Worm (Caenorhabditis elegans) whole organism, young adult: ENCODE measurements around the gene Y57A10A.29.
"Not testable (repeated sequence)": the region's sequence is repeated elsewhere in the genome, so short reads cannot be mapped to it uniquely, and the experiment has no call there.

Experiments used
- B0035.1 ChIP-seq: sonication (generic microtip); optimal IDR thresholded peaks from 2 replicates; lab custom pipeline; 2016; ENCODE audit warnings: missing genetic modification characterization, mild to moderate bottlenecking, missing compliant biosample characterization, missing genotype, missing genetic modification reagents
- B0336.3 ChIP-seq: fragments of 200-800 bp; sonication (Bioruptor generic); IDR thresholded peaks from 2 replicates; pipeline ENCODE4 v1.3.6; 2022; ENCODE audit warnings: missing genetic modification characterization, missing compliant biosample characterization
- F22D6.2 ChIP-seq: sonication (generic microtip); optimal IDR thresholded peaks from 2 replicates; lab custom pipeline; 2016; ENCODE audit warnings: mild to moderate bottlenecking, missing genetic modification characterization, missing compliant biosample characterization
- F55B11.4 ChIP-seq: sonication (generic microtip); optimal IDR thresholded peaks from 2 replicates; lab custom pipeline; 2016; ENCODE audit warnings: missing compliant biosample characterization, missing genetic modification characterization, borderline replicate concordance; ENCODE audit not compliant: insufficient read depth
- T07F8.4 ChIP-seq: sonication (generic microtip); optimal IDR thresholded peaks from 2 replicates; lab custom pipeline; 2016; ENCODE audit warnings: mild to moderate bottlenecking, missing genetic modification characterization, moderate library complexity, missing compliant biosample characterization
- ama-1 ChIP-seq, 3 experiments: fragments of 150-350 bp in 1 of 3; sonication (generic microtip) in 2 of 3; optimal IDR thresholded peaks; 2 replicates each; lab custom pipeline; 2014 to 2018; ENCODE audit warnings: missing biosample characterization in 2 of 3, missing genetic modification characterization in 2 of 3, missing genetic modification reagents in 2 of 3
- aptf-3 ChIP-seq: fragments of 200-800 bp; sonication (Bioruptor generic); IDR thresholded peaks from 2 replicates; pipeline ENCODE4 v1.3.6; 2022; ENCODE audit warnings: missing genetic modification characterization, missing compliant biosample characterization
- attf-5 ChIP-seq: fragments of 200-800 bp; sonication (Bioruptor generic); optimal IDR thresholded peaks from 2 replicates; lab custom pipeline; 2018; ENCODE audit warnings: mild to moderate bottlenecking, missing genetic modification characterization, missing compliant biosample characterization
- bed-1 ChIP-seq: fragments of 200-800 bp; sonication (Bioruptor generic); IDR thresholded peaks from 2 replicates; pipeline ENCODE4 v1.3.6; 2022; ENCODE audit warnings: missing genetic modification reagents, missing genetic modification characterization, missing compliant biosample characterization
- ceh-40 ChIP-seq: fragments of 200-800 bp; sonication (Bioruptor generic); IDR thresholded peaks from 2 replicates; pipeline ENCODE4 v1.3.6; 2022; ENCODE audit warnings: missing genetic modification characterization, missing compliant biosample characterization
- die-1 ChIP-seq: sonication (generic microtip); optimal IDR thresholded peaks from 2 replicates; lab custom pipeline; 2016; ENCODE audit warnings: missing genotype, mild to moderate bottlenecking, missing genetic modification characterization, missing compliant biosample characterization
- ets-4 ChIP-seq: fragments of 200-800 bp; sonication (Bioruptor generic); optimal IDR thresholded peaks from 2 replicates; lab custom pipeline; 2018; ENCODE audit warnings: mild to moderate bottlenecking, missing genetic modification characterization, missing compliant biosample characterization
- him-1 ChIP-seq: sonication (generic microtip); optimal IDR thresholded peaks from 2 replicates; lab custom pipeline; 2016; ENCODE audit warnings: missing genotype, missing genetic modification reagents, missing genetic modification characterization, missing compliant biosample characterization
- hlh-12 ChIP-seq: sonication (generic microtip); optimal IDR thresholded peaks from 2 replicates; lab custom pipeline; 2016; ENCODE audit warnings: missing genetic modification characterization, missing compliant biosample characterization
- hsf-1 ChIP-seq: fragments of 200-800 bp; sonication (Bioruptor generic); IDR thresholded peaks from 2 replicates; pipeline ENCODE4 v1.3.6; 2022; ENCODE audit warnings: missing genetic modification reagents, missing genetic modification characterization, missing compliant biosample characterization
- lag-1 ChIP-seq: fragments of 200-800 bp; sonication (Bioruptor generic); IDR thresholded peaks from 2 replicates; pipeline ENCODE4 v1.3.6; 2022; ENCODE audit warnings: missing genetic modification reagents, missing genetic modification characterization, missing compliant biosample characterization
- lsy-27 ChIP-seq: sonication (generic microtip); optimal IDR thresholded peaks from 2 replicates; lab custom pipeline; 2017; ENCODE audit warnings: missing genetic modification characterization, mild to moderate bottlenecking, missing compliant biosample characterization, antibody characterized with exemption, missing genotype, borderline replicate concordance; ENCODE audit not compliant: insufficient read depth
- madf-3 ChIP-seq: fragments of 200-800 bp; sonication (Bioruptor generic); IDR thresholded peaks from 2 replicates; pipeline ENCODE4 v1.3.6; 2022; ENCODE audit warnings: missing genetic modification reagents, missing genetic modification characterization, missing compliant biosample characterization
- madf-6 ChIP-seq: fragments of 200-800 bp; sonication (Bioruptor generic); IDR thresholded peaks from 2 replicates; pipeline ENCODE4 v1.3.6; 2022; ENCODE audit warnings: missing genetic modification reagents, missing genetic modification characterization, missing compliant biosample characterization
- mxl-1 ChIP-seq: sonication (generic microtip); optimal IDR thresholded peaks from 2 replicates; lab custom pipeline; 2016; ENCODE audit warnings: missing genetic modification characterization, missing compliant biosample characterization
- rpc-1 ChIP-seq, 2 experiments: fragments of 150-350 bp in 1 of 2; sonication (generic microtip) in 1 of 2; optimal IDR thresholded peaks; 2 replicates each; lab custom pipeline; 2014 to 2018; ENCODE audit warnings: missing biosample characterization in 1 of 2, missing genetic modification characterization in 1 of 2, missing genetic modification reagents in 1 of 2, missing genotype in 1 of 2
- sdz-38 ChIP-seq: sonication (generic microtip); optimal IDR thresholded peaks from 2 replicates; lab custom pipeline; 2016; ENCODE audit warnings: missing genotype, missing genetic modification characterization, missing compliant biosample characterization
- snpc-1.1 ChIP-seq: sonication (generic microtip); optimal IDR thresholded peaks from 2 replicates; lab custom pipeline; 2017; ENCODE audit warnings: missing genetic modification characterization, mild to moderate bottlenecking, missing compliant biosample characterization, antibody characterized with exemption, moderate library complexity, missing genotype, missing genetic modification reagents; ENCODE audit not compliant: insufficient read depth
- somi-1 ChIP-seq: fragments of 200-800 bp; sonication (Bioruptor generic); optimal IDR thresholded peaks from 2 replicates; lab custom pipeline; 2018; ENCODE audit warnings: mild to moderate bottlenecking, missing genetic modification characterization, missing compliant biosample characterization
- zim-3 ChIP-seq: sonication (generic microtip); optimal IDR thresholded peaks from 2 replicates; lab custom pipeline; 2017; ENCODE audit warnings: mild to moderate bottlenecking, missing genetic modification characterization, moderate library complexity, missing compliant biosample characterization
- ztf-18 ChIP-seq: sonication (generic microtip); optimal IDR thresholded peaks from 2 replicates; lab custom pipeline; 2016; ENCODE audit warnings: missing genotype, mild to moderate bottlenecking, missing genetic modification characterization, missing compliant biosample characterization
- ztf-26 ChIP-seq: sonication (generic microtip); optimal IDR thresholded peaks from 2 replicates; lab custom pipeline; 2017; ENCODE audit warnings: missing genetic modification characterization, missing compliant biosample characterization

Y57A10A.29 gene

DNA sequence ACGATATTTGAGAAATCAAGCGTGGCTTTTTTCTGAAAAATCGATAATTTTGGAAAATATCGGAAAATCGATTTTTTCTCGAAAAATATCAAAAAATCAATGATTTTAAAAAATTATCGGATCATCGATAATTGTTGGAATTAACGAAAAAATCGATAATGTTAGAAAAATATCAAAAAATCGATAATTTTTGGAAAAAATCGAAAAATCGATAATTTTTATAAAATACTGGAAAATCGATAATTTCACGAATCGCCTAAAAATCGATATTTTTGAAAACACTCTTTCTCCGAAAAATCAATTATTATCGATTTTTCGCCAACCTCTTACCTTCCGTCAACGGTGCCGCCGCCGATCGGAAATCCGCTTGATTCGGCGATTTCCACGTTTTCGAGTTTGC is 21.9 kb downstream of the Y57A10A.29 start:
- TF ChIP-seq T07F8.4 (tag; lab: Kevin White, UChicago) (no peak), sdz-38 (no peak), B0035.1 (no peak), madf-6 (GFP tag; lab: Robert Waterston, UW) (no peak), ama-1 (optimal IDR thresholded peaks at IDR 0.05; lab: Kevin White, UChicago) (no peak), ama-1 (GFP tag; optimal IDR thresholded peaks at IDR 0.05; lab: Kevin White, UChicago) (no peak)

DNA sequence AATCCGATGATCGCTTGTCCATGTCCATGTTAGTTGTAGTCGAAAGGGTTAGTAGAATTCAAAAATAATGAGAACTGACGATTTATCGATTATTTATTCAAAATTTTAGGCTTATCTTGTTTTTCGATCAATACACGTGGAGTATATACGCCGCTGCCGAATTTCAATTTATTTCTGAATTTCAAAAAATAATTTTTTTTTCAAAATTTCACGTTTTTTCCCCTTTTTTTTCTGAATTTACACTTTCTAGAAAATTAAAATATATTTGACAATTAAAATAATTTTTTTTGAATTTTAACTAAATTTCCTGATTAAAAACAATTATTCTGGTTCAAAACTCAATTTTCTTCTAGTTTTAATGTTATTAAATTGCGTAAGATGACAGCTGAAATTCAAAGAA is 23.0 kb downstream of the Y57A10A.29 start, which contains the start of gene C50E10.1:
Gene C50E10.1 (minus strand): TSS at position 101 of the 400 bp plus-strand sequence.
- TF ChIP-seq snpc-1.1 (tag; lab: Kevin White, UChicago) (no peak), madf-3 (no peak)
- TF ChIP-seq, all 124 proteins: peak for 0

DNA sequence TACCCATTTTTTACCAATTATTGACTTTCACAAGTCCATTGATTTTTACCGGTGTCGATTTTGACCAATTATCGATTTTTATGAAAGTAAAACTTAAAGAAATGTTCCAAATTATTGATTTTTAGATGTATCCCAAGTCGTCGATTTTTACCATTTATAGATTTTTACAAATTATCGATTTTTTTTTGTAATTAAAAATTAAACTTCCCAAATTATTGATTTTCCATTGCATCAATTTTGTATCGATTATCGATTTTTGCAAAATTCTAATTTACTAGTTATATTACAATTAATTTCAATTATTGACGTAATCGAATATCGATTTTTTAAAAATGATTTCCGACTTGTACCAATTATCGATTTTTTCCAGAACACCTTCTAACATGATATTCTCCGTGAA is 23.8 kb downstream of the Y57A10A.29 start, which contains the start of gene sre-50:
Gene sre-50 (plus strand): TSS at position 384 of the 400 bp plus-strand sequence.
- no peak for TF ChIP-seq lsy-27 (tag; lab: Kevin White, UChicago)
- no peak for TF ChIP-seq F22D6.2 (tag; lab: Kevin White, UChicago)
- TF ChIP-seq ama-1 (optimal IDR thresholded peaks at IDR 0.05; lab: Kevin White, UChicago), result no peak
- TF ChIP-seq ama-1 (GFP tag; optimal IDR thresholded peaks at IDR 0.05; lab: Kevin White, UChicago), result no peak
- no peak for TF ChIP-seq hlh-12 (tag; lab: Kevin White, UChicago)
- no peak for TF ChIP-seq mxl-1 (tag; lab: Kevin White, UChicago)
- TF ChIP-seq snpc-1.1 (tag; lab: Kevin White, UChicago), result no peak
- no peak for TF ChIP-seq ztf-18 (tag; lab: Kevin White, UChicago)

DNA sequence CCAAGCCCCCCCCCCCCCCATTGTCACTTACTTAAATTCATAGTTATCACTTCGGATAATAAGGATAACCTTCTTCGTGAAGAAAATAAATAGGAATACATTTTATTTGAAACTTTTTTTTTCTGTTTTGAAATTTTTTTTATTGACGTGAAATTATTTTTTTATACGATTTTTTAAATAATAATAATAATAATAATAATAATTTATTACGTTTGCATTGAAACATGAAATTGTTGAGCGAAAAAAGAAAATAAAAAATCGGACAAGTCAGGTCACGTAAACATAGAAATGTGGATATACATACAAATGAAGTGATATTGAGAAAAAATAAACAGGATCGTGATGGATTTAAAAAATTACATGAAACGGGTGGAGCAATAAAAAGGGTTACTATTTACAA is 30.3 kb downstream of the Y57A10A.29 start, which contains the start of gene C50E10.2:
Gene C50E10.2 (minus strand): TSS at position 101 of the 400 bp plus-strand sequence.
- TF ChIP-seq madf-6 (GFP tag; lab: Robert Waterston, UW) (no peak), die-1 (tag; lab: Kevin White, UChicago) (no peak), aptf-3 (no peak), B0336.3 (GFP tag; lab: Robert Waterston, UW) (no peak), F55B11.4 (tag; lab: Kevin White, UChicago) (no peak), rpc-1 (optimal IDR thresholded peaks at IDR 0.05; lab: Kevin White, UChicago) (no peak), rpc-1 (tag; optimal IDR thresholded peaks at IDR 0.05; lab: Kevin White, UChicago) (no peak), lag-1 (GFP tag; lab: Robert Waterston, UW) (no peak), ztf-26 (tag; lab: Kevin White, UChicago) (no peak), him-1 (no peak), bed-1 (no peak), ceh-40 (GFP tag; lab: Robert Waterston, UW) (no peak)

DNA sequence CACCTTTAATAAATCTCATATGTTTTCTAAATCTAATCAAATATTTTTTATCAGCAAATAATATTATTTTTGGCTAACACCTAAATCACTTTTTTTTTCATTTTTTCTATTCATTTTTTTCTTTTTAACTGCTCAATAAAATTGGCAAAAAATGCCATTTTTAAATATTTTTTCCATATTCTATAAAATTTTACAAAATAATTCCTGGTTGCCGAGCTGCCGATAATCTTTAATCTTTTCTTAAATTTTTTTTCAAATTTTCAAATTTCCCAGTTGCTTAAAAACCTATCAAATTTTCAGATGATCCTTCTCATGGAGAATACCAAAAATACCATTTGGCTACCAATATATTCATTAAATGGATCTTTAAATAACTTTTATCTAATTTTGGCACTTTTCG is 32.2 kb downstream of the Y57A10A.29 start, which contains the start of gene sre-51:
Gene sre-51 (plus strand): TSS at position 301 of the 400 bp plus-strand sequence.
- TF ChIP-seq hsf-1 (GFP tag; lab: Robert Waterston, UW) (no peak), ets-4 (no peak), attf-5 (no peak)

DNA sequence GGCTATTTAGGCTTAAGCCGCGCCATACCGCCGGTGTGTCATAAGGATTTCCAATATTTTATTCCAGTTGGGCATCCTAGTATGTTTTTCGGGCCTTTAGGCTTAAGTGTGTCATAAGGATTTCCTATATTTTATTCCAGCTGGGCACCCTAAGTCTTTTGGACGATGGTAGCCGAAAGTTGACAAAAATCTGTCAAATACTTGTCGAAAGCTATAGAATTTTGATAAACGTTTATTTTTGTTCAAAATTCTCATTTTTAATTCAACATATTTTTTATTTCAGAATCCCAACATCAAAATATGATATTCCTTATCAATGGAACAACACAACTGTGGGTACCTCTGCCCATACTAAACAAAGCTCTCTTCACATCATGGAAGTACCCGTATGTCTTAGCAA is 39.2 kb downstream of the Y57A10A.29 start, which contains the start of gene sre-49:
Gene sre-49 (plus strand): TSS at position 301 of the 400 bp plus-strand sequence.
- TF ChIP-seq zim-3; somi-1 (GFP tag; lab: Kevin White, UChicago); attf-5: not testable (repeated sequence)
- TF ChIP-seq, all 124 proteins: peak for 0; not testable (repeated sequence) for 124
